Worm (Caenorhabditis elegans): ENCODE results near the gene frm-7.

Gene frm-7

ce11 chrV:12352881-12353280, 50.6 kb downstream of the frm-7 start:
- TF ChIP-seq ama-1 (optimal IDR thresholded peaks at IDR 0.05), result peak; percentile 45
- TF ChIP-seq skn-1 (tag; optimal IDR thresholded peaks at IDR 0.05), result no peak

- TF ChIP-seq lin-14 (GFP tag; optimal IDR thresholded peaks at IDR 0.05) (no peak), nhr-85 (tag) (peak; percentile 13), snpc-4 (tag; optimal IDR thresholded peaks at IDR 0.05) (no peak), ceh-8 (GFP tag; optimal IDR thresholded peaks at IDR 0.05) (peak; percentile 79), hlh-4 (tag; optimal IDR thresholded peaks at IDR 0.05) (no peak), ceh-90 (tag; optimal IDR thresholded peaks at IDR 0.05) (no peak), nhr-47 (tag; optimal IDR thresholded peaks at IDR 0.05) (no peak), tbx-2 (tag; optimal IDR thresholded peaks at IDR 0.05) (no peak), aly-2 (tag; optimal IDR thresholded peaks at IDR 0.05) (no peak), sup-37 (GFP tag; optimal IDR thresholded peaks at IDR 0.05) (no peak), fkh-4 (tag; optimal IDR thresholded peaks at IDR 0.05; ENCODE audit: borderline replicate concordance) (no peak), blmp-1 (tag; optimal IDR thresholded peaks at IDR 0.05) (no peak), pax-3 (tag; optimal IDR thresholded peaks at IDR 0.05) (no peak), isw-1 (GFP tag; IDR thresholded peaks at IDR 0.05) (no peak), efl-1 (optimal IDR thresholded peaks at IDR 0.05) (no peak), efl-1 (GFP tag; optimal IDR thresholded peaks at IDR 0.05 in 1 of 2) (peak in 1 of 2 experiments; percentile 51), nhr-11 (tag; optimal IDR thresholded peaks at IDR 0.05) (no peak)
These were observed 51.2 kb downstream of the frm-7 start for ce11 chrV:12353505-12353904.

- TF ChIP-seq ama-1 (optimal IDR thresholded peaks at IDR 0.05), result peak; percentile 36
- no peak for TF ChIP-seq egl-27 (tag; optimal IDR thresholded peaks at IDR 0.05)
- no peak for TF ChIP-seq ztf-4 (tag; optimal IDR thresholded peaks at IDR 0.05)
- no peak for TF ChIP-seq nhr-19 (GFP tag; conservative IDR thresholded peaks at IDR 0.05)
- TF ChIP-seq nhr-85 (tag), result no peak
- TF ChIP-seq F16B12.6 (tag; optimal IDR thresholded peaks at IDR 0.05), result no peak
- TF ChIP-seq unc-30 (tag; optimal IDR thresholded peaks at IDR 0.05), result no peak
- TF ChIP-seq efl-1 (optimal IDR thresholded peaks at IDR 0.05), result no peak
- TF ChIP-seq efl-1 (GFP tag; optimal IDR thresholded peaks at IDR 0.05 in 1 of 2), result peak in 1 of 2 experiments; percentile 11
- TF ChIP-seq unc-130 (tag; optimal IDR thresholded peaks at IDR 0.05), result no peak
- no peak for TF ChIP-seq isw-1 (GFP tag; IDR thresholded peaks at IDR 0.05)
- TF ChIP-seq blmp-1 (tag; optimal IDR thresholded peaks at IDR 0.05), result peak; percentile 82
- no peak for TF ChIP-seq elt-3 (tag; optimal IDR thresholded peaks at IDR 0.05)
- no peak for TF ChIP-seq mab-9 (GFP tag; IDR thresholded peaks at IDR 0.05)
These were observed 52.0 kb downstream of the frm-7 start for ce11 chrV:12354193-12354830.

All from whole organism, L1 larva.